Worm (Caenorhabditis elegans) whole organism, L3 larva: ENCODE results near the gene tmem-131.

Experiments used
- mdl-1 ChIP-seq: fragments of 150-350 bp; optimal IDR thresholded peaks from 2 replicates; lab custom pipeline; 2014; ENCODE audit warnings: missing biosample characterization, missing genetic modification characterization
- nhr-76 ChIP-seq: fragments of 150-350 bp; sonication (generic microtip); optimal IDR thresholded peaks from 5 replicates; lab custom pipeline; 2014; ENCODE audit warnings: missing biosample characterization, missing genetic modification characterization
- unc-62 ChIP-seq: fragments of 150-350 bp; sonication (generic microtip); optimal IDR thresholded peaks from 4 replicates; lab custom pipeline; 2014; ENCODE audit warnings: missing biosample characterization, missing genetic modification reagents, missing genetic modification characterization
- ztf-11 ChIP-seq: fragments of 150-350 bp; optimal IDR thresholded peaks from 2 replicates; lab custom pipeline; 2014; ENCODE audit warnings: missing biosample characterization, missing genetic modification characterization

- no peak for TF ChIP-seq unc-62 (GFP tag; lab: Kevin White, UChicago)
- TF ChIP-seq nhr-76 (tag; lab: Kevin White, UChicago): no peak
- no peak for TF ChIP-seq mdl-1 (tag; lab: Kevin White, UChicago)
- no peak for TF ChIP-seq ztf-11
Observed at ce11 chrIII:4984444-4985086, 13.4 kb downstream of the tmem-131 start, which contains the start of gene C27F2.7.
